Worm (Caenorhabditis elegans) whole organism, mixed stage, embryonic: ENCODE measurements around the gene unc-132.

ENCODE experiments used
- ces-1 ChIP-seq: fragments of 150-350 bp; optimal IDR thresholded peaks from 2 replicates; lab custom pipeline; 2014; ENCODE audit warnings: missing biosample characterization, missing genetic modification reagents, missing genetic modification characterization
- hlh-1 ChIP-seq: fragments of 150-350 bp; optimal IDR thresholded peaks from 2 replicates; lab custom pipeline; 2014; ENCODE audit warnings: missing biosample characterization, missing genetic modification reagents, missing genetic modification characterization
- nhr-237 ChIP-seq: fragments of 150-350 bp; optimal IDR thresholded peaks from 2 replicates; lab custom pipeline; 2014; ENCODE audit warnings: missing biosample characterization, missing genetic modification characterization
- snpc-4 ChIP-seq: fragments of 150-350 bp; optimal IDR thresholded peaks from 2 replicates; lab custom pipeline; 2014; ENCODE audit warnings: missing biosample characterization, missing genetic modification characterization
- tbx-8 ChIP-seq: fragments of 200-800 bp; sonication (Bioruptor generic); optimal IDR thresholded peaks from 2 replicates; lab custom pipeline; 2018; ENCODE audit warnings: mild to moderate bottlenecking, missing genetic modification characterization, moderate library complexity, missing compliant biosample characterization
- unc-120 ChIP-seq: sonication (generic microtip); optimal IDR thresholded peaks from 2 replicates; lab custom pipeline; 2017; ENCODE audit warnings: missing genetic modification characterization, missing compliant biosample characterization; ENCODE audit not compliant: poor library complexity, severe bottlenecking
- ztf-11 ChIP-seq: fragments of 150-350 bp; optimal IDR thresholded peaks from 2 replicates; lab custom pipeline; 2014; ENCODE audit warnings: missing biosample characterization, missing genetic modification characterization

ce11 chrV:3666887-3667286 lies 20.0 kb upstream of the unc-132 start, which contains the start of gene str-113:
- TF ChIP-seq hlh-1 (tag; lab: Kevin White, UChicago) (no peak), ces-1 (no peak), snpc-4 (tag; lab: Kevin White, UChicago) (no peak), unc-120 (no peak), tbx-8 (GFP tag; lab: Kevin White, UChicago) (no peak), nhr-237 (tag; lab: Kevin White, UChicago) (no peak), ztf-11 (tag; lab: Kevin White, UChicago) (no peak)
